Fruit fly (Drosophila melanogaster) whole organism, embryonic: ENCODE measurements around the gene CG32425.

ENCODE experiments used
- CG10366 ChIP-seq: fragments of 200-800 bp; sonication (Bioruptor generic); IDR thresholded peaks from 2 replicates; pipeline ENCODE4 v1.3.6; 2022; ENCODE audit warnings: missing biosample characterization, missing genetic modification characterization
- CG10565 ChIP-seq: fragments of 200-800 bp; sonication (Bioruptor generic); optimal IDR thresholded peaks from 3 replicates; lab custom pipeline; 2016; ENCODE audit warnings: missing biosample characterization, mild to moderate bottlenecking, missing genetic modification characterization
- CG11456 ChIP-seq: fragments of 200-800 bp; sonication (Bioruptor generic); IDR thresholded peaks from 3 replicates; pipeline ENCODE4 v1.3.6; 2022; ENCODE audit warnings: missing biosample characterization, missing genetic modification characterization
- CG13287 ChIP-seq: fragments of 200-800 bp; sonication (Bioruptor generic); IDR thresholded peaks from 2 replicates; pipeline ENCODE4 v1.3.6; 2022; ENCODE audit warnings: missing biosample characterization, missing genetic modification characterization; ENCODE audit not compliant: partially characterized antibody
- CG14667 ChIP-seq: fragments of 200-800 bp; sonication (Bioruptor generic); IDR thresholded peaks from 2 replicates; pipeline ENCODE4 v1.3.6; 2022; ENCODE audit warnings: missing biosample characterization, missing genetic modification characterization
- CG15479 ChIP-seq: fragments of 200-800 bp; sonication (Bioruptor generic); optimal IDR thresholded peaks from 3 replicates; lab custom pipeline; 2019; ENCODE audit warnings: missing biosample characterization, mild to moderate bottlenecking, missing genetic modification characterization, moderate library complexity
- CG16779 ChIP-seq: fragments of 200-800 bp; sonication (Bioruptor generic); IDR thresholded peaks from 2 replicates; pipeline ENCODE4 v1.3.6; 2022; ENCODE audit warnings: missing biosample characterization, missing genetic modification characterization
- CG16863 ChIP-seq: fragments of 200-800 bp; sonication (Bioruptor generic); optimal IDR thresholded peaks from 3 replicates; lab custom pipeline; 2016; ENCODE audit warnings: missing biosample characterization, missing genetic modification characterization
- CG43689 ChIP-seq: fragments of 200-800 bp; sonication (Bioruptor generic); IDR thresholded peaks from 2 replicates; pipeline ENCODE4 v1.3.6; 2022; ENCODE audit warnings: missing biosample characterization, missing genetic modification characterization
- CG4820 ChIP-seq: fragments of 200-800 bp; sonication (Bioruptor generic); optimal IDR thresholded peaks from 3 replicates; lab custom pipeline; 2016; ENCODE audit warnings: missing biosample characterization, missing genetic modification characterization
- CG8290 ChIP-seq, 3 experiments: fragments of 200-800 bp; sonication (Bioruptor generic); optimal IDR thresholded peaks; 2 replicates each; lab custom pipeline; 2016 to 2019; ENCODE audit warnings: missing biosample characterization in 3 of 3, missing genetic modification characterization in 3 of 3, mild to moderate bottlenecking in 2 of 3, moderate library complexity in 1 of 3
- CG9797 ChIP-seq: fragments of 200-800 bp; sonication (Bioruptor generic); optimal IDR thresholded peaks from 3 replicates; lab custom pipeline; 2018; ENCODE audit warnings: missing biosample characterization, mild to moderate bottlenecking, missing genetic modification characterization
- D19B ChIP-seq: fragments of 200-800 bp; sonication (Bioruptor generic); optimal IDR thresholded peaks from 2 replicates; lab custom pipeline; 2017; ENCODE audit warnings: missing biosample characterization, mild to moderate bottlenecking, missing genetic modification characterization
- Deaf1 ChIP-seq: fragments of 200-800 bp; optimal IDR thresholded peaks from 3 replicates; lab custom pipeline; 2019; ENCODE audit warnings: missing biosample characterization, mild to moderate bottlenecking, missing genetic modification characterization, moderate library complexity
- Drgx ChIP-seq: fragments of 200-800 bp; sonication (Bioruptor generic); IDR thresholded peaks from 2 replicates; pipeline ENCODE4 v1.3.6; 2022; ENCODE audit warnings: missing biosample characterization, missing genetic modification characterization
- Ets97D ChIP-seq: fragments of 200-800 bp; sonication (Bioruptor generic); optimal IDR thresholded peaks from 3 replicates; lab custom pipeline; 2016; ENCODE audit warnings: missing biosample characterization, missing genetic modification characterization
- Gug ChIP-seq: fragments of 200-800 bp; sonication (Bioruptor generic); IDR thresholded peaks from 4 replicates; pipeline ENCODE4 v1.3.6; 2022; ENCODE audit warnings: missing biosample characterization, missing genetic modification characterization
- Hmx ChIP-seq: fragments of 200-800 bp; sonication (Bioruptor generic); optimal IDR thresholded peaks from 2 replicates; lab custom pipeline; 2016; ENCODE audit warnings: missing biosample characterization, missing genetic modification characterization
- Jarid2 ChIP-seq: fragments of 200-800 bp; sonication (Bioruptor generic); optimal IDR thresholded peaks from 3 replicates; lab custom pipeline; 2017; ENCODE audit warnings: mild to moderate bottlenecking, missing biosample characterization, missing genetic modification reagents, missing genetic modification characterization
- Lhr ChIP-seq: fragments of 200-800 bp; sonication (Bioruptor generic); optimal IDR thresholded peaks from 3 replicates; lab custom pipeline; 2017; ENCODE audit warnings: mild to moderate bottlenecking, missing biosample characterization, missing genetic modification reagents, missing genetic modification characterization
- Lpt ChIP-seq: fragments of >200 bp; optimal IDR thresholded peaks from 2 replicates; lab custom pipeline; 2018; ENCODE audit warnings: missing biosample characterization, missing genetic modification characterization
- Oaz ChIP-seq: fragments of 200-800 bp; sonication (Bioruptor generic); IDR thresholded peaks from 2 replicates; pipeline ENCODE4 v1.3.6; 2022; ENCODE audit warnings: missing biosample characterization, missing genetic modification characterization
- Pdp1 ChIP-seq, 2 experiments: fragments of 200-800 bp; sonication (Bioruptor generic); optimal IDR thresholded peaks; 3 replicates each; lab custom pipeline; 2016; ENCODE audit warnings: missing biosample characterization in 2 of 2, missing genetic modification characterization in 2 of 2, mild to moderate bottlenecking in 1 of 2, moderate library complexity in 1 of 2
- Scr ChIP-seq: fragments of 200-800 bp; sonication (Bioruptor generic); IDR thresholded peaks from 2 replicates; pipeline ENCODE4 v1.3.6; 2022; ENCODE audit warnings: missing biosample characterization, missing genetic modification characterization; ENCODE audit not compliant: partially characterized antibody
- Sry-δ ChIP-seq: fragments of 200-800 bp; sonication (Bioruptor generic); optimal IDR thresholded peaks from 2 replicates; lab custom pipeline; 2016; ENCODE audit warnings: missing biosample characterization, missing genetic modification characterization
- Stat92E ChIP-seq, 3 experiments: fragments of >200 bp in 2 of 3; fragments of 200-800 bp in 1 of 3; sonication (Bioruptor generic) in 1 of 3; optimal IDR thresholded peaks; 2 replicates each; lab custom pipeline; 2017 to 2019; ENCODE audit warnings: missing biosample characterization in 3 of 3, missing genetic modification characterization in 3 of 3, mild to moderate bottlenecking in 1 of 3, moderate library complexity in 1 of 3
- ato ChIP-seq: fragments of 200-800 bp; sonication (Bioruptor generic); IDR thresholded peaks from 2 replicates; pipeline ENCODE4 v1.3.6; 2022; ENCODE audit warnings: missing biosample characterization, missing genetic modification characterization; ENCODE audit not compliant: partially characterized antibody
- bigmax ChIP-seq: fragments of 200-800 bp; sonication (Bioruptor generic); optimal IDR thresholded peaks from 2 replicates; lab custom pipeline; 2018; ENCODE audit warnings: missing biosample characterization, mild to moderate bottlenecking, missing genetic modification characterization
- corto ChIP-seq: fragments of 200-800 bp; sonication (Bioruptor generic); optimal IDR thresholded peaks from 2 replicates; lab custom pipeline; 2016; ENCODE audit warnings: missing biosample characterization, mild to moderate bottlenecking, missing genetic modification characterization, moderate library complexity
- dmrt99B ChIP-seq: fragments of 200-800 bp; sonication (Bioruptor generic); optimal IDR thresholded peaks from 2 replicates; lab custom pipeline; 2018; ENCODE audit warnings: missing biosample characterization, mild to moderate bottlenecking, missing genetic modification characterization, moderate library complexity
- esg ChIP-seq: fragments of 200-800 bp; sonication (Bioruptor generic); conservative IDR thresholded peaks from 2 replicates; pipeline ENCODE4 v1.3.6; 2022; ENCODE audit warnings: missing biosample characterization, missing genetic modification characterization
- exex ChIP-seq: fragments of 200-800 bp; sonication (Bioruptor generic); optimal IDR thresholded peaks from 4 replicates; lab custom pipeline; 2018; ENCODE audit warnings: missing biosample characterization, mild to moderate bottlenecking, missing genetic modification characterization, moderate library complexity
- gcm ChIP-seq: fragments of 200-800 bp; sonication (Bioruptor generic); optimal IDR thresholded peaks from 2 replicates; lab custom pipeline; 2019; ENCODE audit warnings: missing biosample characterization, mild to moderate bottlenecking, missing genetic modification characterization, moderate library complexity
- gro ChIP-seq: fragments of 200-800 bp; sonication (Bioruptor generic); optimal IDR thresholded peaks from 2 replicates; lab custom pipeline; 2016; ENCODE audit warnings: missing biosample characterization, missing genetic modification characterization
- gsb-n ChIP-seq: fragments of 200-800 bp; sonication (Bioruptor generic); optimal IDR thresholded peaks from 3 replicates; lab custom pipeline; 2018; ENCODE audit warnings: missing biosample characterization, mild to moderate bottlenecking, missing genetic modification characterization
- hth ChIP-seq: fragments of >200 bp; optimal IDR thresholded peaks from 2 replicates; lab custom pipeline; 2017; ENCODE audit warnings: inconsistent platforms
- ind ChIP-seq: fragments of 200-800 bp; sonication (Bioruptor generic); optimal IDR thresholded peaks from 3 replicates; lab custom pipeline; 2016; ENCODE audit warnings: missing biosample characterization, missing genetic modification characterization
- jumu ChIP-seq: fragments of 200-800 bp; sonication (Bioruptor generic); optimal IDR thresholded peaks from 3 replicates; lab custom pipeline; 2016; ENCODE audit warnings: missing biosample characterization, missing genetic modification characterization
- nau ChIP-seq: fragments of 200-800 bp; sonication (Bioruptor generic); optimal IDR thresholded peaks from 3 replicates; lab custom pipeline; 2017; ENCODE audit warnings: missing biosample characterization, mild to moderate bottlenecking, missing genetic modification characterization, missing genetic modification reagents
- pfk ChIP-seq: fragments of 200-800 bp; sonication (Bioruptor generic); optimal IDR thresholded peaks from 2 replicates; lab custom pipeline; 2018; ENCODE audit warnings: missing biosample characterization, mild to moderate bottlenecking, missing genetic modification characterization, moderate library complexity
- sob ChIP-seq: fragments of 200-800 bp; sonication (Bioruptor generic); IDR thresholded peaks from 2 replicates; pipeline ENCODE4 v1.3.6; 2022; ENCODE audit warnings: missing biosample characterization, missing genetic modification characterization
- stc ChIP-seq: fragments of 200-800 bp; sonication (Bioruptor generic); IDR thresholded peaks from 2 replicates; pipeline ENCODE4 v1.3.6; 2022; ENCODE audit warnings: missing biosample characterization, missing genetic modification characterization
- tap ChIP-seq: fragments of 200-800 bp; optimal IDR thresholded peaks from 3 replicates; lab custom pipeline; 2019; ENCODE audit warnings: missing biosample characterization, mild to moderate bottlenecking, missing genetic modification characterization, moderate library complexity
- trem ChIP-seq: fragments of 200-800 bp; optimal IDR thresholded peaks from 3 replicates; lab custom pipeline; 2019; ENCODE audit warnings: missing biosample characterization, mild to moderate bottlenecking, missing genetic modification characterization, moderate library complexity
- tup ChIP-seq: fragments of 200-800 bp; sonication (Bioruptor generic); optimal IDR thresholded peaks from 2 replicates; lab custom pipeline; 2016; ENCODE audit warnings: missing biosample characterization, mild to moderate bottlenecking, missing genetic modification characterization, moderate library complexity
- unc-4 ChIP-seq: fragments of 200-800 bp; sonication (Bioruptor generic); IDR thresholded peaks from 2 replicates; pipeline ENCODE4 v1.3.6; 2022; ENCODE audit warnings: missing biosample characterization, missing genetic modification characterization; ENCODE audit not compliant: partially characterized antibody
- wdn ChIP-seq: fragments of 200-800 bp; sonication (Bioruptor generic); IDR thresholded peaks from 2 replicates; pipeline ENCODE4 v1.3.6; 2022; ENCODE audit warnings: missing biosample characterization, missing genetic modification characterization
- wor ChIP-seq: fragments of 200-800 bp; sonication (Bioruptor generic); IDR thresholded peaks from 2 replicates; pipeline ENCODE4 v1.3.6; 2022; ENCODE audit warnings: missing biosample characterization, missing genetic modification characterization
- zfh2 ChIP-seq: fragments of 200-800 bp; sonication (Bioruptor generic); optimal IDR thresholded peaks from 2 replicates; lab custom pipeline; 2016; ENCODE audit warnings: missing biosample characterization, missing genetic modification characterization

CG32425 gene

DNA sequence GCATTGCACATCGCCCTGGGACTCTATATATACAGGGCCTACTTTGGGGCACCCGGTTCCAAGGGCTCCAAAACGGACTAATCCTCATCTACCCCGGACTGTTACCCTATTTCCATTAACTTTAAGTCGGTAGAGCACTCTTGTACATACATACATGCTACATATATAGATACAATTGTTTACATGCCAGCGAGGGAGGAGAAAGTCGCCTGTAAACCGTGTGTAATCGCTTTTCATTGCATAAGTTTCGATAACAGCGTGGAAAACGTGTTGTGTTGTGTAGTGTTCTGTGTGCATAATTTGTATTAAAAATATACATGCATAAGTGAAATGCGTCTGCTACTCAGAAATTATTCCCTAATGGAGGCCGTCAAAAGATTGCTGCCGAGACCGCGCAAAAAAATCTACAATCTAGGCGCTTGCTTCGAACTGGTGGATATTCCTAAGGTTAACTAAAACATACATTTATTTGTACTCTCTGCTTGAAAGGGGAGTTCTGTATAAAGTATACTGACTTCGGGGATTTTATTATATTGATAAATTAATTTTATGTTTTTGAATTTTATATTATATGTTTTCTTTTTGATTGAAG, 22.8 kb upstream of the CG32425 start, which contains the start of gene isoQC (continued):
- TF ChIP-seq trem (no peak), Sry-δ (no peak), exex (tag; lab: Kevin White, UChicago) (no peak), D19B (GFP tag; lab: Kevin White, UChicago) (no peak), CG16863 (GFP tag; lab: Kevin White, UChicago) (no peak), corto (no peak), Scr (GFP tag; lab: Robert Waterston, UW) (no peak), stc (GFP tag; lab: Robert Waterston, UW) (no peak), Deaf1 (no peak), CG9797 (no peak), CG15479 (no peak), gcm (GFP tag; lab: Kevin White, UChicago) (peak; percentile 80)

dm6 chr3L:20474789-20475208, 22.3 kb upstream of the CG32425 start:
- TF ChIP-seq gsb-n (tag; lab: Kevin White, UChicago) (peak; percentile 83), CG11456 (GFP tag; lab: Robert Waterston, UW) (no peak), nau (GFP tag; lab: Kevin White, UChicago) (peak; percentile 79), hth (lab: Kevin White, UChicago) (no peak), CG8290 (GFP tag; optimal IDR thresholded peaks at IDR 0.05; lab: Kevin White, UChicago) (peak; percentile 63), CG8290 (tag; optimal IDR thresholded peaks at IDR 0.05; lab: Kevin White, UChicago) (peak; percentile 40 to 95), tup (GFP tag; lab: Kevin White, UChicago) (peak; percentile 87), CG14667 (no peak), Oaz (GFP tag; lab: Robert Waterston, UW) (no peak), Ets97D (peak; percentile 85), tap (tag; lab: Kevin White, UChicago) (peak; percentile 83), wor (GFP tag; lab: Robert Waterston, UW) (no peak), ind (GFP tag; lab: Kevin White, UChicago) (peak; percentile 93), jumu (GFP tag; lab: Kevin White, UChicago) (peak; percentile 87), CG13287 (GFP tag; lab: Robert Waterston, UW) (no peak), Gug (peak; percentile 96), bigmax (no peak), Pdp1 (GFP tag; optimal IDR thresholded peaks at IDR 0.05; lab: Kevin White, UChicago) (peak in 1 of 2 experiments; percentile 88), Scr (GFP tag; lab: Robert Waterston, UW) (no peak), sob (GFP tag; lab: Robert Waterston, UW) (no peak), Lhr (GFP tag; lab: Kevin White, UChicago) (peak; percentile 38), dmrt99B (tag; lab: Kevin White, UChicago) (peak; percentile 84), zfh2 (GFP tag; lab: Kevin White, UChicago) (peak; percentile 90), CG10565 (GFP tag; lab: Kevin White, UChicago) (no peak), Lpt (GFP tag; lab: Kevin White, UChicago) (no peak), unc-4 (no peak), esg (GFP tag; lab: Robert Waterston, UW) (no peak), CG16779 (GFP tag; lab: Robert Waterston, UW) (no peak), ato (GFP tag; lab: Robert Waterston, UW) (no peak), CG4820 (GFP tag; lab: Kevin White, UChicago) (peak; percentile 74), Jarid2 (GFP tag; lab: Kevin White, UChicago) (peak; percentile 48), wdn (GFP tag; lab: Robert Waterston, UW) (no peak), gro (GFP tag; lab: Kevin White, UChicago) (peak; percentile 90), CG16863 (GFP tag; lab: Kevin White, UChicago) (peak; percentile 83), Stat92E (GFP tag; optimal IDR thresholded peaks at IDR 0.05; lab: Kevin White, UChicago) (no peak), Drgx (GFP tag; lab: Robert Waterston, UW) (no peak), pfk (GFP tag; lab: Kevin White, UChicago) (peak; percentile 60), CG10366 (GFP tag; lab: Robert Waterston, UW) (no peak), CG43689 (GFP tag; lab: Robert Waterston, UW) (no peak), Hmx (GFP tag; lab: Kevin White, UChicago) (peak; percentile 34)
